Fruit fly (Drosophila melanogaster) whole organism, embryonic: ENCODE measurements around the gene Hsp70Ab.

Experiments used
- Antp ChIP-seq: fragments of 200-800 bp; sonication (Bioruptor generic); optimal IDR thresholded peaks from 3 replicates; lab custom pipeline; 2016; ENCODE audit warnings: missing biosample characterization, missing genetic modification characterization
- B-H2 ChIP-seq: fragments of 200-800 bp; sonication (Bioruptor generic); optimal IDR thresholded peaks from 2 replicates; lab custom pipeline; 2018; ENCODE audit warnings: missing biosample characterization, mild to moderate bottlenecking, missing genetic modification characterization
- CG10147 ChIP-seq: fragments of 200-800 bp; sonication (Bioruptor generic); optimal IDR thresholded peaks from 2 replicates; lab custom pipeline; 2019; ENCODE audit warnings: missing biosample characterization, mild to moderate bottlenecking, missing genetic modification characterization, moderate library complexity
- CG10274 ChIP-seq: fragments of 200-800 bp; sonication (Bioruptor generic); optimal IDR thresholded peaks from 3 replicates; lab custom pipeline; 2017; ENCODE audit warnings: missing biosample characterization, mild to moderate bottlenecking, missing genetic modification characterization
- CG11504 ChIP-seq: fragments of 200-800 bp; sonication (Bioruptor generic); optimal IDR thresholded peaks from 3 replicates; lab custom pipeline; 2019; ENCODE audit warnings: missing biosample characterization, mild to moderate bottlenecking, missing genetic modification characterization, moderate library complexity
- CG12299 ChIP-seq: fragments of 200-800 bp; sonication (Bioruptor generic); optimal IDR thresholded peaks from 2 replicates; lab custom pipeline; 2018; ENCODE audit warnings: missing biosample characterization, mild to moderate bottlenecking, missing genetic modification characterization
- CG12744 ChIP-seq: fragments of 200-800 bp; sonication (Bioruptor generic); optimal IDR thresholded peaks from 2 replicates; lab custom pipeline; 2016; ENCODE audit warnings: missing biosample characterization, missing genetic modification characterization
- CG16815 ChIP-seq: fragments of 200-800 bp; sonication (Bioruptor generic); optimal IDR thresholded peaks from 3 replicates; lab custom pipeline; 2017; ENCODE audit warnings: missing biosample characterization, mild to moderate bottlenecking, missing genetic modification characterization
- CG17186 ChIP-seq: fragments of 200-800 bp; sonication (Bioruptor generic); optimal IDR thresholded peaks from 3 replicates; lab custom pipeline; 2017; ENCODE audit warnings: missing biosample characterization, missing genetic modification reagents, missing genetic modification characterization
- CG18476 ChIP-seq: fragments of 200-800 bp; sonication (Bioruptor generic); optimal IDR thresholded peaks from 2 replicates; lab custom pipeline; 2016; ENCODE audit warnings: missing biosample characterization, mild to moderate bottlenecking, missing genetic modification characterization
- CG34376 ChIP-seq: fragments of 200-800 bp; sonication (Bioruptor generic); optimal IDR thresholded peaks from 2 replicates; lab custom pipeline; 2018; ENCODE audit warnings: missing biosample characterization, mild to moderate bottlenecking, missing genetic modification characterization
- CG34422 ChIP-seq: fragments of 200-800 bp; sonication (Bioruptor generic); IDR thresholded peaks from 3 replicates; pipeline ENCODE4 v1.3.6; 2022; ENCODE audit warnings: missing biosample characterization, missing genetic modification characterization
- CG4282 ChIP-seq: fragments of 200-800 bp; sonication (Bioruptor generic); optimal IDR thresholded peaks from 2 replicates; lab custom pipeline; 2016; ENCODE audit warnings: missing biosample characterization, missing genetic modification characterization
- CG4707 ChIP-seq: fragments of 200-800 bp; sonication (Bioruptor generic); optimal IDR thresholded peaks from 2 replicates; lab custom pipeline; 2018; ENCODE audit warnings: missing biosample characterization, mild to moderate bottlenecking, missing genetic modification characterization, moderate library complexity
- CG4820 ChIP-seq: fragments of 200-800 bp; sonication (Bioruptor generic); optimal IDR thresholded peaks from 3 replicates; lab custom pipeline; 2016; ENCODE audit warnings: missing biosample characterization, missing genetic modification characterization
- CG6175 ChIP-seq: fragments of 200-800 bp; sonication (Bioruptor generic); IDR thresholded peaks from 3 replicates; pipeline ENCODE4 v1.3.6; 2022; ENCODE audit warnings: missing biosample characterization, missing genetic modification characterization
- CG6654 ChIP-seq: fragments of 200-800 bp; sonication (Bioruptor generic); optimal IDR thresholded peaks from 2 replicates; lab custom pipeline; 2017; ENCODE audit warnings: missing biosample characterization, mild to moderate bottlenecking, missing genetic modification characterization
- CG9876 ChIP-seq: fragments of 200-800 bp; sonication (Bioruptor generic); optimal IDR thresholded peaks from 2 replicates; lab custom pipeline; 2016; ENCODE audit warnings: missing biosample characterization, missing genetic modification characterization
- Dip3 ChIP-seq: fragments of 200-800 bp; sonication (Bioruptor generic); optimal IDR thresholded peaks from 3 replicates; lab custom pipeline; 2016; ENCODE audit warnings: missing biosample characterization, missing genetic modification characterization
- Elba2 ChIP-seq: fragments of 200-800 bp; sonication (Bioruptor generic); optimal IDR thresholded peaks from 3 replicates; lab custom pipeline; 2016; ENCODE audit warnings: missing biosample characterization, missing genetic modification characterization
- HLH54F ChIP-seq: fragments of 200-800 bp; sonication (Bioruptor generic); optimal IDR thresholded peaks from 3 replicates; lab custom pipeline; 2016; ENCODE audit warnings: missing biosample characterization, missing genetic modification characterization
- NFAT ChIP-seq: fragments of 200-800 bp; sonication (Bioruptor generic); IDR thresholded peaks from 2 replicates; pipeline ENCODE4 v1.3.6; 2022; ENCODE audit warnings: missing biosample characterization, missing genetic modification characterization
- Oaz ChIP-seq: fragments of 200-800 bp; sonication (Bioruptor generic); IDR thresholded peaks from 2 replicates; pipeline ENCODE4 v1.3.6; 2022; ENCODE audit warnings: missing biosample characterization, missing genetic modification characterization
- al ChIP-seq: fragments of 200-800 bp; sonication (Bioruptor generic); IDR thresholded peaks from 2 replicates; pipeline ENCODE4 v1.3.6; 2022; ENCODE audit warnings: missing biosample characterization, missing genetic modification characterization
- ash1 ChIP-seq: fragments of 200-800 bp; sonication (Bioruptor generic); optimal IDR thresholded peaks from 2 replicates; lab custom pipeline; 2018; ENCODE audit warnings: missing biosample characterization, mild to moderate bottlenecking, missing genetic modification characterization
- bbx ChIP-seq: fragments of 200-800 bp; sonication (Bioruptor generic); IDR thresholded peaks from 2 replicates; pipeline ENCODE4 v1.3.6; 2022; ENCODE audit warnings: missing biosample characterization, missing genetic modification characterization; ENCODE audit not compliant: partially characterized antibody
- chm ChIP-seq: fragments of 200-800 bp; sonication (Bioruptor generic); IDR thresholded peaks from 2 replicates; pipeline ENCODE4 v1.3.6; 2022; ENCODE audit warnings: missing biosample characterization, missing genetic modification characterization
- crol ChIP-seq: fragments of 200-800 bp; sonication (Bioruptor generic); IDR thresholded peaks from 2 replicates; pipeline ENCODE4 v1.3.6; 2022; ENCODE audit warnings: missing biosample characterization, missing genetic modification characterization
- exex ChIP-seq: fragments of 200-800 bp; sonication (Bioruptor generic); optimal IDR thresholded peaks from 4 replicates; lab custom pipeline; 2018; ENCODE audit warnings: missing biosample characterization, mild to moderate bottlenecking, missing genetic modification characterization, moderate library complexity
- fru ChIP-seq: fragments of >200 bp; optimal IDR thresholded peaks from 2 replicates; lab custom pipeline; 2017
- gem ChIP-seq: fragments of 200-800 bp; sonication (Bioruptor generic); optimal IDR thresholded peaks from 2 replicates; lab custom pipeline; 2019; ENCODE audit warnings: missing biosample characterization, mild to moderate bottlenecking, missing genetic modification characterization, moderate library complexity
- nmo ChIP-seq: fragments of 200-800 bp; sonication (Bioruptor generic); optimal IDR thresholded peaks from 2 replicates; lab custom pipeline; 2018; ENCODE audit warnings: missing biosample characterization, mild to moderate bottlenecking, missing genetic modification characterization, moderate library complexity
- org-1 ChIP-seq: fragments of 200-800 bp; sonication (Bioruptor generic); optimal IDR thresholded peaks from 2 replicates; lab custom pipeline; 2017; ENCODE audit warnings: missing biosample characterization, missing genetic modification characterization
- phol ChIP-seq: fragments of 200-800 bp; sonication (Bioruptor generic); optimal IDR thresholded peaks from 3 replicates; lab custom pipeline; 2018; ENCODE audit warnings: missing biosample characterization, mild to moderate bottlenecking, missing genetic modification characterization, moderate library complexity
- ro ChIP-seq: fragments of 200-800 bp; sonication (Bioruptor generic); IDR thresholded peaks from 2 replicates; pipeline ENCODE4 v1.3.6; 2022; ENCODE audit warnings: missing biosample characterization, missing genetic modification characterization
- sd ChIP-seq: fragments of 200-800 bp; sonication (Bioruptor generic); optimal IDR thresholded peaks from 3 replicates; lab custom pipeline; 2018; ENCODE audit warnings: missing biosample characterization, mild to moderate bottlenecking, missing genetic modification characterization, moderate library complexity
- slbo ChIP-seq: fragments of 200-800 bp; sonication (Bioruptor generic); IDR thresholded peaks from 2 replicates; pipeline ENCODE4 v1.3.6; 2022; ENCODE audit warnings: missing biosample characterization, missing genetic modification characterization
- sna ChIP-seq: fragments of 200-800 bp; sonication (Bioruptor generic); IDR thresholded peaks from 2 replicates; pipeline ENCODE4 v1.3.6; 2022; ENCODE audit warnings: missing biosample characterization, missing genetic modification characterization; ENCODE audit not compliant: partially characterized antibody
- tio ChIP-seq: fragments of 200-800 bp; sonication (Bioruptor generic); optimal IDR thresholded peaks from 2 replicates; lab custom pipeline; 2017; ENCODE audit warnings: missing biosample characterization, missing genetic modification characterization, inconsistent platforms
- wdn ChIP-seq: fragments of 200-800 bp; sonication (Bioruptor generic); IDR thresholded peaks from 2 replicates; pipeline ENCODE4 v1.3.6; 2022; ENCODE audit warnings: missing biosample characterization, missing genetic modification characterization
- wor ChIP-seq: fragments of 200-800 bp; sonication (Bioruptor generic); IDR thresholded peaks from 2 replicates; pipeline ENCODE4 v1.3.6; 2022; ENCODE audit warnings: missing biosample characterization, missing genetic modification characterization

Hsp70Ab gene

DNA sequence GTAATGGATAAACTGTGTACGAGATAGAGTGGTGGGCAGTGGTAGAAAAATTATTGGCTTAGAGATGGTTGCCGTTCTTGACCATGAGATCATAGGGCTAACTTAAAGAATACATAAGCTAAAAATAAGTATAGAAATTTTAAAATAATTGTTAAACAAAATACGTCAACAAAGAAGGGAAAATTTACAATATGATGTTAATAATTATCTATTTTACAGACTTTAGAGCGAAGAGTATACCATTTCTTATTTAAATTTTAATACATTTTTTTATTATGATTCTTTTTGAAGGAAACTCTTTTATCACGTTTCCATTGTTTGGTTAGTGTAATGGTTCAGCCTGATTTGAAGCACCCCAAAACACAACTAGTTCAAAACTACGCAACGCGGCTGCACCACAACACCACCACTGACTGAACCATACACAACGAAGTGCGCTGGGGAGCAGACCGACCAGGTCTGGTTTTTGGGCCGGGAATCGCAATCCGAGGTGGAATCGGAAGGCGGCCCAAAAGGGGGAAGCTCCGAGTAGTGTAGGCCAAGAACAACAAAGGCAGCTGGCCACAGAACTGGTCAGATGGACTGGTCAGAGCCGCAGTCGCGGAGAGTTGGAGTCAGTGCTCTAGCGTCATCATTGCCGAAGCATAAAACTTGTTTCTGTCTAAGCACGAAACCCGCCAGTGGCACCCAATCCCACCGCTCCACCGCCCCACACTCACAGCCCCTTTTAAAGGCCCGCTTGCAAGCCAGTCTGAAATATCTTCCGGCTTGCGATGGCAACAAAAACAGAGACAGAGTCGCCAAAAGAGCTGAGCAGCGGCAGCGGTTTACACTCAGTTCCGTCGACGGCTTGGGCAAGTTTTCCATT, 12.7 kb upstream of the Hsp70Ab start (continued):
- TF ChIP-seq CG6654 (GFP tag; lab: Kevin White, UChicago), result no peak
- no peak for TF ChIP-seq HLH54F (GFP tag; lab: Kevin White, UChicago)
- TF ChIP-seq Antp (GFP tag; lab: Kevin White, UChicago), result no peak
- TF ChIP-seq ash1, result no peak
- TF ChIP-seq NFAT (GFP tag; lab: Robert Waterston, UW), result 0 out of 2 replicates have a peak, but pooled peaks have one; percentile 4
- TF ChIP-seq CG4820 (GFP tag; lab: Kevin White, UChicago), result no peak
- 0 out of 2 replicates have a peak, but pooled peaks have one; percentile 6 for TF ChIP-seq al
- no peak for TF ChIP-seq wdn (GFP tag; lab: Robert Waterston, UW)
- TF ChIP-seq CG12744 (GFP tag; lab: Kevin White, UChicago), result no peak
- no peak for TF ChIP-seq CG18476 (GFP tag; lab: Kevin White, UChicago)
- TF ChIP-seq CG11504 (tag; lab: Kevin White, UChicago), result no peak
- no peak for TF ChIP-seq CG10274 (GFP tag; lab: Kevin White, UChicago)
- no peak for TF ChIP-seq nmo (GFP tag; lab: Kevin White, UChicago)
- TF ChIP-seq CG12299 (tag; lab: Kevin White, UChicago), result no peak
- TF ChIP-seq crol (GFP tag; lab: Robert Waterston, UW), result peak; percentile 55
- TF ChIP-seq CG17186, result no peak
- 0 out of 2 replicates have a peak, but pooled peaks have one; percentile 21 for TF ChIP-seq chm (GFP tag; lab: Robert Waterston, UW)
- peak; percentile 65; the same call in 1 of the 3 replicates for TF ChIP-seq CG6175 (GFP tag; lab: Robert Waterston, UW)
- no peak for TF ChIP-seq fru (lab: Kevin White, UChicago)
- no peak for TF ChIP-seq sna
- 0 out of 2 replicates have a peak, but pooled peaks have one; percentile 7 for TF ChIP-seq Oaz (GFP tag; lab: Robert Waterston, UW)
- peak; percentile 8 for TF ChIP-seq sd (tag; lab: Kevin White, UChicago)
- no peak for TF ChIP-seq exex
- no peak for TF ChIP-seq CG34376
- no peak for TF ChIP-seq CG4282 (GFP tag; lab: Kevin White, UChicago)
- TF ChIP-seq CG4707 (GFP tag; lab: Kevin White, UChicago), result no peak
- no peak for TF ChIP-seq CG16815
- TF ChIP-seq tio (GFP tag; lab: Kevin White, UChicago), result no peak
- TF ChIP-seq wor, result no peak
- TF ChIP-seq CG10147, result no peak
- no peak for TF ChIP-seq gem (tag; lab: Kevin White, UChicago)
- TF ChIP-seq Elba2 (GFP tag; lab: Kevin White, UChicago), result no peak
- no peak for TF ChIP-seq slbo (GFP tag; lab: Robert Waterston, UW)
- no peak for TF ChIP-seq phol (tag; lab: Kevin White, UChicago)
- no peak for TF ChIP-seq B-H2 (GFP tag; lab: Kevin White, UChicago)
- no peak for TF ChIP-seq CG34422
- TF ChIP-seq org-1 (GFP tag; lab: Kevin White, UChicago), result no peak
- no peak for TF ChIP-seq ro (GFP tag; lab: Robert Waterston, UW)
- no peak for TF ChIP-seq CG9876
- no peak for TF ChIP-seq Dip3 (GFP tag; lab: Kevin White, UChicago)
- 0 out of 2 replicates have a peak, but pooled peaks have one; percentile 23 for TF ChIP-seq bbx
- TF ChIP-seq, all 482 proteins: peak for 15
